Worm (Caenorhabditis elegans): Measurements from ENCODE around the gene F10G7.5.

Gene F10G7.5

DNA sequence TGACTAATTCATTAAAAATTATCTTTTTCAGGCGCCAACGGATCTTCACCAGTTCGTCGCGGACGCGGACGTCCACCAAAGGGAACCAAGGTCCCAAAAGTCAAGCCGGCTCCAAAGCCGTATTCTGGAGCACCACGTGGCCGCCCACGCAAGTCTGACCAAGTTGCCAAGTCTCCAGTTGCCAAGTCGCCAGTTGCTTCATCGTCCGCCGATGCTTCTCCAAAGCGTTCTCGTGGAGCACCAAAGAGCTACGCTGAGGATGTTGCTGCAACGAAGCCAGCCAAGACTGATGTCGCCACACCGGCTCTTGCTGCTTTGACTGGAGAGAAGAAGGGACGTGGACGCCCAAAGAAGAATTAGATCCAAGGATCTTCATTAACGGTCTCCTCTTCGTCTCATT, 20.0 kb upstream of the F10G7.5 start:
- TF ChIP-seq mxl-2 (GFP tag; conservative IDR thresholded peaks at IDR 0.05), result 0 out of 2 replicates have a peak, but pooled peaks have one; percentile 2
- no peak for TF ChIP-seq jun-1 (tag; optimal IDR thresholded peaks at IDR 0.05)
- TF ChIP-seq aha-1 (tag), result no peak
- no peak for TF ChIP-seq nhr-102 (tag; optimal IDR thresholded peaks at IDR 0.05)
- TF ChIP-seq lin-39 (tag; optimal IDR thresholded peaks at IDR 0.05), result no peak
- TF ChIP-seq set-16 (GFP tag; IDR thresholded peaks at IDR 0.05), result peak; percentile 72

DNA sequence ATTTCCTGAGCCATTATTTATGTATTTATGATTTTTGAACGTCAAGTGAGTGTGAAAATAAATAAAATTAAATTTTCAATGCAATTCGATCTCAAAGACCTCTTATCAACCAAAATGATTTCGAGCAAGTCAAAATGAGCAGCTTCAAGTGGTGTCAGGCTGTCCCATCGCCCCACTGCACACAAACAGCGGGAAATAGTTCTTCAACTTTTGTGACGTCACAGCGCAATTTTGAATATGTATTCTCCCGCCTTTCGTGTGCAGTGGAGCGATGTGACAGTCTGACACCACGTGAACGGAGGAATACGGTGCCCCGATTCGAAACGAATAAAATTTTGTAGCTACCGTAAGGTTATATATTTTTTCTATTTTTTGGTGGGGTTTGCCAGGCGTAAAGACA, 19.5 kb upstream of the F10G7.5 start:
- no peak for TF ChIP-seq madf-9 (GFP tag; conservative IDR thresholded peaks at IDR 0.05)

DNA sequence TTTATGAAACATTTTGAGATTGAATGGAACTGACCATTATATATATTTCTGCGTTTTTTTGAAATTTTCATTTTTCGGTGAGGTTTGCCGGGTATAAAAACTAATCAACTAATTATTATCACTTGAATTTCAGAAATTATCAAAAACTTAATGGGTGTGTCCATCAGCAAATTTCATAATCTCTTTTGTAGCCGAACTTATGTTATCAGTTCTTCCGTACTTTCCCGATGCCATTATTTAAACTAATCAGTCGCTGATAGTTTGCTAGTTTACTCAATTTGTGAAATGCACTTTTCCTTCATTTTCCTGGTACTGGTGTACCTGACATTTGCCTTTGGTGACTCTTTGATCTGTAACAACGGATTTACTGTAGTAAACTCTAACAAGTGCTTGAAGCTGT, 19.0 kb upstream of the F10G7.5 start:
- TF ChIP-seq zip-2 (tag; optimal IDR thresholded peaks at IDR 0.05), result no peak
- TF ChIP-seq pqm-1 (tag; optimal IDR thresholded peaks at IDR 0.05), result peak; percentile 98
- TF ChIP-seq nhr-6 (tag; optimal IDR thresholded peaks at IDR 0.05), result no peak
- TF ChIP-seq T26A8.4 (GFP tag; IDR thresholded peaks at IDR 0.05), result no peak
- TF ChIP-seq mxl-2 (GFP tag; conservative IDR thresholded peaks at IDR 0.05), result no peak
- no peak for TF ChIP-seq aly-2 (tag; optimal IDR thresholded peaks at IDR 0.05)
- peak; percentile 45 for TF ChIP-seq nhr-77 (tag; optimal IDR thresholded peaks at IDR 0.05)
- TF ChIP-seq php-3 (GFP tag; IDR thresholded peaks at IDR 0.05), result no peak
- peak; percentile 21 for TF ChIP-seq nhr-48 (tag; optimal IDR thresholded peaks at IDR 0.05)
- no peak for TF ChIP-seq spr-1 (tag; optimal IDR thresholded peaks at IDR 0.05)
- TF ChIP-seq lsy-2 (tag; optimal IDR thresholded peaks at IDR 0.05), result peak in 1 of 2 experiments; percentile 11
- no peak for TF ChIP-seq aha-1 (tag)
- TF ChIP-seq spr-3 (GFP tag; optimal IDR thresholded peaks at IDR 0.05), result no peak
- TF ChIP-seq egl-27 (tag; optimal IDR thresholded peaks at IDR 0.05), result no peak
- TF ChIP-seq madf-5 (GFP tag; IDR thresholded peaks at IDR 0.05), result no peak
- TF ChIP-seq ceh-20 (GFP tag; IDR thresholded peaks at IDR 0.05), result no peak
- TF ChIP-seq ceh-62 (tag; optimal IDR thresholded peaks at IDR 0.05), result no peak
- no peak for TF ChIP-seq ceh-28 (tag; optimal IDR thresholded peaks at IDR 0.05)
- TF ChIP-seq fos-1 (tag; optimal IDR thresholded peaks at IDR 0.05), result no peak
- no peak for TF ChIP-seq F37D6.2 (tag; optimal IDR thresholded peaks at IDR 0.05)
- TF ChIP-seq dpl-1 (GFP tag; optimal IDR thresholded peaks at IDR 0.05), result no peak
- no peak for TF ChIP-seq fkh-10 (GFP tag; optimal IDR thresholded peaks at IDR 0.05)
- TF ChIP-seq lin-1 (GFP tag; IDR thresholded peaks at IDR 0.05), result 0 out of 2 replicates have a peak, but pooled peaks have one; percentile 42
- TF ChIP-seq nhr-25 (tag; optimal IDR thresholded peaks at IDR 0.05; ENCODE audit: borderline replicate concordance, insufficient read depth), result no peak
- peak; percentile 27 for TF ChIP-seq hlh-11 (tag; optimal IDR thresholded peaks at IDR 0.05)
- no peak for TF ChIP-seq duxl-1 (tag; optimal IDR thresholded peaks at IDR 0.05; ENCODE audit: poor library complexity)
- no peak for TF ChIP-seq hmg-1.1 (GFP tag; IDR thresholded peaks at IDR 0.05)
- no peak for TF ChIP-seq daf-16 (GFP tag; optimal IDR thresholded peaks at IDR 0.05)
- TF ChIP-seq daf-16 (tag; optimal IDR thresholded peaks at IDR 0.05), result peak; percentile 66
- TF ChIP-seq nhr-28 (tag; optimal IDR thresholded peaks at IDR 0.05), result peak; percentile 84
- TF ChIP-seq gei-8 (GFP tag; optimal IDR thresholded peaks at IDR 0.05), result no peak
- TF ChIP-seq ama-1 (optimal IDR thresholded peaks at IDR 0.05), result no peak
- TF ChIP-seq hlh-30 (tag; optimal IDR thresholded peaks at IDR 0.05; ENCODE audit: insufficient read depth), result no peak
- no peak for TF ChIP-seq arid-1 (GFP tag; conservative IDR thresholded peaks at IDR 0.05)
- no peak for TF ChIP-seq D1046.2 (GFP tag; IDR thresholded peaks at IDR 0.05)
- no peak for TF ChIP-seq daf-12 (tag; optimal IDR thresholded peaks at IDR 0.05)
- no peak for TF ChIP-seq F26F4.8 (GFP tag; conservative IDR thresholded peaks at IDR 0.05)
- peak; percentile 70 for TF ChIP-seq dmd-6 (GFP tag; IDR thresholded peaks at IDR 0.05)
- TF ChIP-seq lin-13 (GFP tag; optimal IDR thresholded peaks at IDR 0.05), result no peak
- no peak for TF ChIP-seq nhr-42 (GFP tag; IDR thresholded peaks at IDR 0.05)
- no peak for TF ChIP-seq Y75B8A.6 (GFP tag; IDR thresholded peaks at IDR 0.05)
- no peak for TF ChIP-seq jun-1 (tag; optimal IDR thresholded peaks at IDR 0.05)
- TF ChIP-seq lim-7 (GFP tag; IDR thresholded peaks at IDR 0.05), result no peak
- no peak for TF ChIP-seq Y105C5A.15 (GFP tag; IDR thresholded peaks at IDR 0.05)
- no peak for TF ChIP-seq saeg-2 (GFP tag; IDR thresholded peaks at IDR 0.05)
